Fruit fly (Drosophila melanogaster) whole organism, adult: ENCODE measurements around the gene CG7296.

ENCODE experiments used
- CG11617 ChIP-seq: fragments of 200-800 bp; sonication (Bioruptor generic); optimal IDR thresholded peaks from 2 replicates; lab custom pipeline; 2017; ENCODE audit warnings: mild to moderate bottlenecking, missing biosample characterization, missing genetic modification reagents, missing genetic modification characterization
- CG12768 ChIP-seq: fragments of 200-800 bp; sonication (Bioruptor generic); optimal IDR thresholded peaks from 2 replicates; lab custom pipeline; 2017; ENCODE audit warnings: missing biosample characterization, missing genetic modification characterization, mild to moderate bottlenecking, moderate library complexity, missing genetic modification reagents
- CG14711 ChIP-seq: fragments of 200-800 bp; sonication (Bioruptor generic); optimal IDR thresholded peaks from 2 replicates; lab custom pipeline; 2018; ENCODE audit warnings: missing biosample characterization, mild to moderate bottlenecking, missing genetic modification characterization, moderate library complexity
- CG1620 ChIP-seq: fragments of 200-800 bp; sonication (Bioruptor generic); optimal IDR thresholded peaks from 2 replicates; lab custom pipeline; 2016; ENCODE audit warnings: missing biosample characterization, missing genetic modification characterization
- CG33017 ChIP-seq: fragments of 200-800 bp; sonication (Bioruptor generic); optimal IDR thresholded peaks from 2 replicates; lab custom pipeline; 2018; ENCODE audit warnings: missing biosample characterization, mild to moderate bottlenecking, missing genetic modification characterization, moderate library complexity
- CG5204 ChIP-seq: fragments of 200-800 bp; sonication (Bioruptor generic); optimal IDR thresholded peaks from 2 replicates; lab custom pipeline; 2016; ENCODE audit warnings: missing biosample characterization, missing genetic modification characterization
- CG7045 ChIP-seq: fragments of 200-800 bp; sonication (Bioruptor generic); optimal IDR thresholded peaks from 2 replicates; lab custom pipeline; 2017; ENCODE audit warnings: missing biosample characterization, mild to moderate bottlenecking, missing genetic modification characterization
- CG7101 ChIP-seq: fragments of 200-800 bp; sonication (Bioruptor generic); optimal IDR thresholded peaks from 2 replicates; lab custom pipeline; 2018; ENCODE audit warnings: missing biosample characterization, mild to moderate bottlenecking, missing genetic modification characterization, moderate library complexity
- Clk ChIP-seq: fragments of 200-800 bp; sonication (Bioruptor generic); optimal IDR thresholded peaks from 2 replicates; lab custom pipeline; 2017; ENCODE audit warnings: missing biosample characterization, missing genetic modification characterization
- Crg-1 ChIP-seq: fragments of 200-800 bp; sonication (Bioruptor generic); optimal IDR thresholded peaks from 2 replicates; lab custom pipeline; 2016; ENCODE audit warnings: missing biosample characterization, missing genetic modification characterization
- Hr96 ChIP-seq: fragments of 200-800 bp; sonication (Bioruptor generic); optimal IDR thresholded peaks from 2 replicates; lab custom pipeline; 2016; ENCODE audit warnings: missing biosample characterization, missing genetic modification characterization
- Mnt ChIP-seq: fragments of 200-800 bp; sonication (Bioruptor generic); optimal IDR thresholded peaks from 2 replicates; lab custom pipeline; 2016; ENCODE audit warnings: missing biosample characterization, mild to moderate bottlenecking, missing genetic modification characterization
- bab1 ChIP-seq: fragments of 200-800 bp; sonication (Bioruptor generic); optimal IDR thresholded peaks from 3 replicates; lab custom pipeline; 2019; ENCODE audit warnings: missing biosample characterization, mild to moderate bottlenecking, missing genetic modification characterization, moderate library complexity
- cic ChIP-seq: fragments of 200-800 bp; sonication (Bioruptor generic); optimal IDR thresholded peaks from 2 replicates; lab custom pipeline; 2017; ENCODE audit warnings: missing biosample characterization, mild to moderate bottlenecking, missing genetic modification characterization, moderate library complexity
- cnc ChIP-seq, 2 experiments: fragments of >200 bp; optimal IDR thresholded peaks; 2 replicates each; lab custom pipeline; 2017
- kay ChIP-seq: fragments of 200-800 bp; sonication (Bioruptor generic); peaks from one replicate; lab custom pipeline; 2016; ENCODE audit warnings: missing biosample characterization, missing genetic modification characterization, borderline replicate concordance
- ovo ChIP-seq: fragments of 200-800 bp; sonication (Bioruptor generic); optimal IDR thresholded peaks from 2 replicates; lab custom pipeline; 2016; ENCODE audit warnings: missing biosample characterization, missing genetic modification characterization
- pad ChIP-seq: fragments of 200-800 bp; sonication (Bioruptor generic); optimal IDR thresholded peaks from 3 replicates; lab custom pipeline; 2017; ENCODE audit warnings: missing biosample characterization, missing genetic modification characterization, mild to moderate bottlenecking, moderate library complexity, missing genetic modification reagents
- tj ChIP-seq: fragments of 200-800 bp; sonication (Bioruptor generic); optimal IDR thresholded peaks from 3 replicates; lab custom pipeline; 2017; ENCODE audit warnings: missing biosample characterization, mild to moderate bottlenecking, missing genetic modification characterization, moderate library complexity
- toe ChIP-seq: fragments of 200-800 bp; sonication (Bioruptor generic); optimal IDR thresholded peaks from 2 replicates; lab custom pipeline; 2016; ENCODE audit warnings: missing biosample characterization, missing genetic modification characterization

CG7296 gene

DNA sequence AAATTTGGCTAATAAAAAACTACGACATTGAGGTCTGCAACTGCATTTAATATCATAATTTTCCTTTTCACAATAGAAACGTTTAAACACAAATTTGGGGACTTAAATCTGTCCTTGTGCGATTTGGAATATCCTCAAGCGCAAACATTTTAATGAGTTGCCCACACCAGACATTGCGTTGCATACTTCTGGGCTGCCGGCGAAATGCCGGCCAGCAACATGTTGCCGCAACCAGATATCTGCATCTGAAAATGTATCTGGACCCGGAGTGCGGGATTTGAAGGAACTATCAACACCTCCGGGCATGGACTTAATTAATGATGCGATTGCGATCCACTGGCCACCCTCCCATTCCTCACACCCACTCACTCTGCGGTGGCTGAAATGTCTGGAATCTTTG lies 32.3 kb downstream of the CG7296 start:
- TF ChIP-seq cic (no peak), CG33017 (tag; lab: Kevin White, UChicago) (no peak), kay (GFP tag; lab: Kevin White, UChicago) (no peak), Crg-1 (no peak), ovo (GFP tag; lab: Kevin White, UChicago) (no peak), Hr96 (GFP tag; lab: Kevin White, UChicago) (no peak), CG12768 (no peak)

dm6 chr2L:10651313-10651712 lies 35.6 kb downstream of the CG7296 start, which contains the start of gene dbf:
Gene dbf, plus strand, starts transcription at chr2L:10651613.
- TF ChIP-seq cic (no peak), Mnt (GFP tag; lab: Kevin White, UChicago) (no peak), CG14711 (no peak), bab1 (GFP tag; lab: Kevin White, UChicago) (no peak), pad (GFP tag; lab: Kevin White, UChicago) (no peak), CG33017 (tag; lab: Kevin White, UChicago) (no peak), ovo (GFP tag; lab: Kevin White, UChicago) (no peak), CG7045 (GFP tag; lab: Kevin White, UChicago) (no peak), CG11617 (GFP tag; lab: Kevin White, UChicago) (no peak), Hr96 (GFP tag; lab: Kevin White, UChicago) (no peak), kay (GFP tag; lab: Kevin White, UChicago) (no peak), tj (GFP tag; lab: Kevin White, UChicago) (no peak), toe (no peak), CG7101 (tag; lab: Kevin White, UChicago) (no peak), Clk (GFP tag; lab: Kevin White, UChicago) (no peak), Crg-1 (no peak)

DNA sequence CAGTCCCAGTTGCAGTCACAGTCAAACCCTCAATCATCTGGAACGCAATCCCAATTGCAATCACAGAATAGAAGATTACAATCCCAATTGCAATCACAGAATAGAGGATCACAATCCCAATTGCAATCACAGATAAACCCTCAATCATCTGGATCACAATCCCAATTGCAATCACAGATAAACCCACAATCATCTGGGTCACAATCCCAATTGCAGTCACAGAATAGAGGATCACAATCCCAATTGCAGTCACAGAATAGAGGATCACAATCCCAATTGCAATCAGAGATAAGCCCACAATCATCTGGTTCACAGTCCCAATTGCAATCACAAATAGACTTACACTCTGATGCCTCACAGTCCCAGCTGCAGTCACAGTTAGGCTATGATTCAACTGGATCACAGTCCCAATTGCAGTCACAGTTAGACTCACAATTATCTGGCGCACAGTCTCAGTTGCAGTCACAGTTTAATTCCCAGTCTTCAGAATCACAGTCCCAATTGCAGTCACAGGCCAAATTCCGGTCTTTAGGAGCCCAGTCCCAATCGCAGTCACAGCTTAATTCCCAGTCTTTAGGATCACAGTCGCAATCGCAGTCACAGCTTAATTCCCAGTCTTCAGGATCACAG lies 39.0 kb downstream of the CG7296 start:
- TF ChIP-seq CG1620: no peak
- no peak for TF ChIP-seq bab1 (GFP tag; lab: Kevin White, UChicago)
- TF ChIP-seq CG11617 (GFP tag; lab: Kevin White, UChicago): no peak
- no peak for TF ChIP-seq toe
- TF ChIP-seq kay (GFP tag; lab: Kevin White, UChicago): no peak
- no peak for TF ChIP-seq CG33017 (tag; lab: Kevin White, UChicago)
- TF ChIP-seq ovo (GFP tag; lab: Kevin White, UChicago): no peak
- no peak for TF ChIP-seq CG14711
- no peak for TF ChIP-seq CG7045 (GFP tag; lab: Kevin White, UChicago)

DNA sequence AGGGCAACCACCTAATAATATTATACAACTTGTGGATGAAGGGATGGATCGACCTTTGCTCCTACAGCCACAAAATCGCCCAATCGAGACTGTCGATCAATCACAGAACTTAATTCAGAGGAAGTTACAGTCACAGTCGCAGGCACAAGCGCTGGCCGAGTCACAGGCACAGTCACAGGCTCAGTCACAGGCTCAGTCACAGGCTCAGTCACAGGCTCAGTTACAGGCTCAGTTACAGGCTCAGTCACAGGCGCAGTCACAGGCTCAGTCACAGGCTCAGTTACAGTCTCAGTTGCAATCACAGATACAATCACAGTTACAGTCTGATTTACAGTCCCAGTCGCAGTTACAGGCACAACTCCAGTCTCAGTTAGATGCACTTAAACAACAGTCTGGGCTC lies 40.1 kb downstream of the CG7296 start:
- no peak for TF ChIP-seq CG1620
- TF ChIP-seq CG14711: no peak
- TF ChIP-seq CG5204: no peak
- no peak for TF ChIP-seq pad (GFP tag; lab: Kevin White, UChicago)
- TF ChIP-seq CG7101 (tag; lab: Kevin White, UChicago): no peak
- TF ChIP-seq Crg-1: no peak
- no peak for TF ChIP-seq CG33017 (tag; lab: Kevin White, UChicago)
- no peak for TF ChIP-seq Mnt (GFP tag; lab: Kevin White, UChicago)
- TF ChIP-seq bab1 (GFP tag; lab: Kevin White, UChicago): no peak
- no peak for TF ChIP-seq cic
- TF ChIP-seq ovo (GFP tag; lab: Kevin White, UChicago): no peak
- no peak for TF ChIP-seq Hr96 (GFP tag; lab: Kevin White, UChicago)
- TF ChIP-seq tj (GFP tag; lab: Kevin White, UChicago): no peak
- no peak for TF ChIP-seq CG11617 (GFP tag; lab: Kevin White, UChicago)
- no peak for TF ChIP-seq CG7045 (GFP tag; lab: Kevin White, UChicago)
- no peak for TF ChIP-seq CG12768
- TF ChIP-seq toe: no peak

- TF ChIP-seq Clk (GFP tag; lab: Kevin White, UChicago): no peak
- no peak for TF ChIP-seq ovo (GFP tag; lab: Kevin White, UChicago)
- TF ChIP-seq toe: no peak
- no peak for TF ChIP-seq CG7045 (GFP tag; lab: Kevin White, UChicago)
- TF ChIP-seq Mnt (GFP tag; lab: Kevin White, UChicago): no peak
- TF ChIP-seq CG1620: no peak
- no peak for TF ChIP-seq CG33017 (tag; lab: Kevin White, UChicago)
- no peak for TF ChIP-seq tj (GFP tag; lab: Kevin White, UChicago)
- TF ChIP-seq pad (GFP tag; lab: Kevin White, UChicago): no peak
- TF ChIP-seq CG14711: no peak
- TF ChIP-seq Crg-1: no peak
- TF ChIP-seq cic: no peak
- no peak for TF ChIP-seq cnc (optimal IDR thresholded peaks at IDR 0.05; lab: Kevin White, UChicago)
- TF ChIP-seq CG5204: no peak
- TF ChIP-seq Hr96 (GFP tag; lab: Kevin White, UChicago): no peak
- no peak for TF ChIP-seq CG7101 (tag; lab: Kevin White, UChicago)
- TF ChIP-seq kay (GFP tag; lab: Kevin White, UChicago): no peak
- TF ChIP-seq CG11617 (GFP tag; lab: Kevin White, UChicago): no peak
- TF ChIP-seq bab1 (GFP tag; lab: Kevin White, UChicago): no peak
- TF ChIP-seq CG12768: no peak
Measured at dm6 chr2L:10646115-10646514, 40.8 kb downstream of the CG7296 start, which contains the start of gene CG17097. Gene CG17097, plus strand, starts transcription at chr2L:10646415.

dm6 chr2L:10643671-10644070 lies 43.2 kb downstream of the CG7296 start, which contains the start of gene CG18284:
Gene CG18284, plus strand, starts transcription at chr2L:10643971.
- TF ChIP-seq Hr96 (GFP tag; lab: Kevin White, UChicago) (no peak), CG12768 (no peak), kay (GFP tag; lab: Kevin White, UChicago) (no peak), tj (GFP tag; lab: Kevin White, UChicago) (no peak)
